Fruit fly (Drosophila melanogaster) whole organism, embryonic: ENCODE results near the gene ClpX.
A peak's percentile ranks its signal among the peaks of the same experiment; 100 is the strongest.

Source experiments
- Adf1 ChIP-seq: fragments of 200-800 bp; sonication (Bioruptor generic); IDR thresholded peaks from 2 replicates; pipeline ENCODE4 v1.3.6; 2022; ENCODE audit warnings: missing biosample characterization, missing genetic modification characterization
- Atf3 ChIP-seq: fragments of 200-800 bp; sonication (Bioruptor generic); optimal IDR thresholded peaks from 3 replicates; lab custom pipeline; 2016; ENCODE audit warnings: missing biosample characterization, missing genetic modification characterization
- CG12942 ChIP-seq: fragments of 200-800 bp; sonication (Bioruptor generic); optimal IDR thresholded peaks from 3 replicates; lab custom pipeline; 2016; ENCODE audit warnings: missing biosample characterization, missing genetic modification characterization
- CG13624 ChIP-seq: fragments of 200-800 bp; sonication (Bioruptor generic); optimal IDR thresholded peaks from 2 replicates; lab custom pipeline; 2016; ENCODE audit warnings: missing biosample characterization, missing genetic modification characterization
- CG13775 ChIP-seq: fragments of 200-800 bp; sonication (Bioruptor generic); optimal IDR thresholded peaks from 3 replicates; lab custom pipeline; 2017; ENCODE audit warnings: missing biosample characterization, mild to moderate bottlenecking, missing genetic modification characterization
- CG14965 ChIP-seq: fragments of 200-800 bp; sonication (Bioruptor generic); optimal IDR thresholded peaks from 2 replicates; lab custom pipeline; 2016; ENCODE audit warnings: missing biosample characterization, missing genetic modification characterization, borderline replicate concordance
- CG1647 ChIP-seq: fragments of 200-800 bp; sonication (Bioruptor generic); optimal IDR thresholded peaks from 3 replicates; lab custom pipeline; 2016; ENCODE audit warnings: missing biosample characterization, missing genetic modification characterization
- CG31441 ChIP-seq: fragments of 200-800 bp; sonication (Bioruptor generic); IDR thresholded peaks from 2 replicates; pipeline ENCODE4 v1.3.6; 2022; ENCODE audit warnings: missing biosample characterization, missing genetic modification characterization
- CG3163 ChIP-seq: fragments of 200-800 bp; sonication (Bioruptor generic); optimal IDR thresholded peaks from 3 replicates; lab custom pipeline; 2016; ENCODE audit warnings: missing biosample characterization, missing genetic modification characterization
- CG34376 ChIP-seq: fragments of 200-800 bp; sonication (Bioruptor generic); optimal IDR thresholded peaks from 2 replicates; lab custom pipeline; 2018; ENCODE audit warnings: missing biosample characterization, mild to moderate bottlenecking, missing genetic modification characterization
- CG4360 ChIP-seq: fragments of 200-800 bp; sonication (Bioruptor generic); IDR thresholded peaks from 2 replicates; pipeline ENCODE4 v1.3.6; 2022; ENCODE audit warnings: missing biosample characterization, missing genetic modification characterization
- CG9609 ChIP-seq: fragments of 200-800 bp; sonication (Bioruptor generic); optimal IDR thresholded peaks from 3 replicates; lab custom pipeline; 2016; ENCODE audit warnings: missing biosample characterization, missing genetic modification characterization
- CG9797 ChIP-seq: fragments of 200-800 bp; sonication (Bioruptor generic); optimal IDR thresholded peaks from 3 replicates; lab custom pipeline; 2018; ENCODE audit warnings: missing biosample characterization, mild to moderate bottlenecking, missing genetic modification characterization
- CoRest ChIP-seq: fragments of 200-800 bp; sonication (Bioruptor generic); optimal IDR thresholded peaks from 3 replicates; lab custom pipeline; 2018; ENCODE audit warnings: missing biosample characterization, mild to moderate bottlenecking, missing genetic modification characterization, moderate library complexity
- Deaf1 ChIP-seq: fragments of 200-800 bp; optimal IDR thresholded peaks from 3 replicates; lab custom pipeline; 2019; ENCODE audit warnings: missing biosample characterization, mild to moderate bottlenecking, missing genetic modification characterization, moderate library complexity
- Dfd ChIP-seq, 2 experiments: fragments of >200 bp; optimal IDR thresholded peaks; 2 replicates each; lab custom pipeline; 2017; ENCODE audit warnings: missing biosample characterization in 2 of 2, missing genetic modification characterization in 2 of 2
- Dll ChIP-seq: fragments of 200-800 bp; sonication (Bioruptor generic); IDR thresholded peaks from 4 replicates; pipeline ENCODE4 v1.3.6; 2022; ENCODE audit warnings: missing biosample characterization, missing genetic modification characterization; ENCODE audit not compliant: partially characterized antibody
- Doc2 ChIP-seq: fragments of 200-800 bp; sonication (Bioruptor generic); IDR thresholded peaks from 2 replicates; pipeline ENCODE4 v1.3.6; 2022; ENCODE audit warnings: missing biosample characterization, missing genetic modification characterization
- Hand ChIP-seq: fragments of 200-800 bp; sonication (Bioruptor generic); optimal IDR thresholded peaks from 2 replicates; lab custom pipeline; 2017; ENCODE audit warnings: mild to moderate bottlenecking, missing biosample characterization, missing genetic modification reagents, missing genetic modification characterization
- Hr51 ChIP-seq, 2 experiments: fragments of 200-800 bp; sonication (Bioruptor generic); optimal IDR thresholded peaks; 2 replicates in 1 of 2; 3 replicates in 1 of 2; lab custom pipeline; 2016 to 2018; ENCODE audit warnings: missing biosample characterization in 2 of 2, missing genetic modification characterization in 2 of 2, mild to moderate bottlenecking in 1 of 2, moderate library complexity in 1 of 2
- NK7.1 ChIP-seq: fragments of 200-800 bp; sonication (Bioruptor generic); optimal IDR thresholded peaks from 3 replicates; lab custom pipeline; 2016; ENCODE audit warnings: missing biosample characterization, missing genetic modification characterization
- Sin3A ChIP-seq: fragments of >200 bp; optimal IDR thresholded peaks from 2 replicates; lab custom pipeline; 2018
- Sox102F ChIP-seq: fragments of 200-800 bp; sonication (Bioruptor generic); optimal IDR thresholded peaks from 2 replicates; lab custom pipeline; 2018; ENCODE audit warnings: missing biosample characterization, mild to moderate bottlenecking, missing genetic modification characterization, moderate library complexity
- Sry-δ ChIP-seq: fragments of 200-800 bp; sonication (Bioruptor generic); optimal IDR thresholded peaks from 2 replicates; lab custom pipeline; 2016; ENCODE audit warnings: missing biosample characterization, missing genetic modification characterization
- Trl ChIP-seq, 3 experiments: fragments of >200 bp in 2 of 3; fragments of 200-800 bp in 1 of 3; sonication (Bioruptor generic) in 1 of 3; optimal IDR thresholded peaks; 2 replicates in 1 of 3; 3 replicates in 2 of 3; lab custom pipeline; 2016 to 2017; ENCODE audit warnings: missing biosample characterization in 1 of 3, missing genetic modification characterization in 1 of 3
- Xrp1 ChIP-seq: fragments of 200-800 bp; sonication (Bioruptor generic); IDR thresholded peaks from 2 replicates; pipeline ENCODE4 v1.3.6; 2022; ENCODE audit warnings: missing biosample characterization, missing genetic modification characterization
- ac ChIP-seq: fragments of 200-800 bp; sonication (Bioruptor generic); optimal IDR thresholded peaks from 3 replicates; lab custom pipeline; 2017; ENCODE audit warnings: missing biosample characterization, mild to moderate bottlenecking, missing genetic modification characterization
- ara ChIP-seq: fragments of 200-800 bp; sonication (Bioruptor generic); IDR thresholded peaks from 2 replicates; pipeline ENCODE4 v1.3.6; 2022; ENCODE audit warnings: missing biosample characterization, missing genetic modification characterization
- ase ChIP-seq: fragments of 200-800 bp; sonication (Bioruptor generic); IDR thresholded peaks from 3 replicates; pipeline ENCODE4 v1.3.6; 2022; ENCODE audit warnings: missing biosample characterization, missing genetic modification characterization
- bab2 ChIP-seq: fragments of 200-800 bp; sonication (Bioruptor generic); optimal IDR thresholded peaks from 2 replicates; lab custom pipeline; 2016; ENCODE audit warnings: missing biosample characterization, missing genetic modification characterization
- chm ChIP-seq: fragments of 200-800 bp; sonication (Bioruptor generic); IDR thresholded peaks from 2 replicates; pipeline ENCODE4 v1.3.6; 2022; ENCODE audit warnings: missing biosample characterization, missing genetic modification characterization
- croc ChIP-seq: fragments of 200-800 bp; sonication (Bioruptor generic); conservative IDR thresholded peaks from 3 replicates; pipeline ENCODE4 v1.3.6; 2022; ENCODE audit warnings: missing biosample characterization, missing genetic modification characterization
- dmrt99B ChIP-seq: fragments of 200-800 bp; sonication (Bioruptor generic); optimal IDR thresholded peaks from 2 replicates; lab custom pipeline; 2018; ENCODE audit warnings: missing biosample characterization, mild to moderate bottlenecking, missing genetic modification characterization, moderate library complexity
- fd3F ChIP-seq: fragments of 200-800 bp; sonication (Bioruptor generic); optimal IDR thresholded peaks from 2 replicates; lab custom pipeline; 2018; ENCODE audit warnings: missing biosample characterization, mild to moderate bottlenecking, missing genetic modification characterization, moderate library complexity
- fru ChIP-seq: fragments of >200 bp; optimal IDR thresholded peaks from 2 replicates; lab custom pipeline; 2017
- hb ChIP-seq: fragments of 200-800 bp; sonication (Bioruptor generic); IDR thresholded peaks from 3 replicates; pipeline ENCODE4 v1.3.6; 2022; ENCODE audit warnings: missing biosample characterization, missing genetic modification characterization; ENCODE audit not compliant: partially characterized antibody
- her ChIP-seq: fragments of 200-800 bp; sonication (Bioruptor generic); optimal IDR thresholded peaks from 2 replicates; lab custom pipeline; 2016; ENCODE audit warnings: missing biosample characterization, missing genetic modification characterization
- inv ChIP-seq: fragments of 200-800 bp; sonication (Bioruptor generic); IDR thresholded peaks from 2 replicates; pipeline ENCODE4 v1.3.6; 2022; ENCODE audit warnings: missing biosample characterization, missing genetic modification characterization; ENCODE audit not compliant: partially characterized antibody
- jing ChIP-seq: fragments of 200-800 bp; sonication (Bioruptor generic); optimal IDR thresholded peaks from 2 replicates; lab custom pipeline; 2018; ENCODE audit warnings: missing biosample characterization, mild to moderate bottlenecking, missing genetic modification characterization
- jumu ChIP-seq: fragments of 200-800 bp; sonication (Bioruptor generic); optimal IDR thresholded peaks from 3 replicates; lab custom pipeline; 2016; ENCODE audit warnings: missing biosample characterization, missing genetic modification characterization
- klu ChIP-seq: fragments of 200-800 bp; sonication (Bioruptor generic); IDR thresholded peaks from 2 replicates; pipeline ENCODE4 v1.3.6; 2022; ENCODE audit warnings: missing biosample characterization, missing genetic modification characterization
- kni ChIP-seq: fragments of 200-800 bp; sonication (Bioruptor generic); optimal IDR thresholded peaks from 3 replicates; lab custom pipeline; 2017; ENCODE audit warnings: mild to moderate bottlenecking, missing biosample characterization, missing genetic modification reagents, missing genetic modification characterization
- lab ChIP-seq: fragments of 200-800 bp; sonication (Bioruptor generic); optimal IDR thresholded peaks from 3 replicates; lab custom pipeline; 2017; ENCODE audit warnings: missing biosample characterization, missing genetic modification characterization, mild to moderate bottlenecking, moderate library complexity, missing genetic modification reagents
- mirr ChIP-seq: fragments of 200-800 bp; sonication (Bioruptor generic); optimal IDR thresholded peaks from 3 replicates; lab custom pipeline; 2018; ENCODE audit warnings: missing biosample characterization, mild to moderate bottlenecking, missing genetic modification characterization
- sna ChIP-seq: fragments of 200-800 bp; sonication (Bioruptor generic); IDR thresholded peaks from 2 replicates; pipeline ENCODE4 v1.3.6; 2022; ENCODE audit warnings: missing biosample characterization, missing genetic modification characterization; ENCODE audit not compliant: partially characterized antibody
- ssp ChIP-seq: fragments of 200-800 bp; sonication (Bioruptor generic); IDR thresholded peaks from 2 replicates; pipeline ENCODE4 v1.3.6; 2022; ENCODE audit warnings: missing biosample characterization, missing genetic modification characterization
- tap ChIP-seq: fragments of 200-800 bp; optimal IDR thresholded peaks from 3 replicates; lab custom pipeline; 2019; ENCODE audit warnings: missing biosample characterization, mild to moderate bottlenecking, missing genetic modification characterization, moderate library complexity
- tna ChIP-seq: fragments of 200-800 bp; sonication (Bioruptor generic); IDR thresholded peaks from 2 replicates; pipeline ENCODE4 v1.3.6; 2022; ENCODE audit warnings: missing biosample characterization, missing genetic modification characterization; ENCODE audit not compliant: partially characterized antibody
- wek ChIP-seq: fragments of 200-800 bp; sonication (Bioruptor generic); optimal IDR thresholded peaks from 3 replicates; lab custom pipeline; 2018; ENCODE audit warnings: missing biosample characterization, mild to moderate bottlenecking, missing genetic modification characterization, moderate library complexity
- yki ChIP-seq: fragments of >200 bp; optimal IDR thresholded peaks from 3 replicates; lab custom pipeline; 2018
- zfh2 ChIP-seq: fragments of 200-800 bp; sonication (Bioruptor generic); optimal IDR thresholded peaks from 2 replicates; lab custom pipeline; 2016; ENCODE audit warnings: missing biosample characterization, missing genetic modification characterization

ClpX gene

dm6 chr3R:19908863-19909343 lies 5.4 kb upstream of the ClpX start (continued):
- TF ChIP-seq CoRest (tag; lab: Kevin White, UChicago) (peak; percentile 78), CG3163 (GFP tag; lab: Kevin White, UChicago) (peak; percentile 54), hb (GFP tag; lab: Robert Waterston, UW) (no peak), tna (no peak), kni (GFP tag; lab: Kevin White, UChicago) (no peak), ac (GFP tag; lab: Kevin White, UChicago) (no peak), CG9797 (GFP tag; lab: Kevin White, UChicago) (no peak), Hr51 (GFP tag; optimal IDR thresholded peaks at IDR 0.05; lab: Kevin White, UChicago) (peak; percentile 70 to 87), inv (no peak), ssp (GFP tag; lab: Robert Waterston, UW) (peak; percentile 49), mirr (GFP tag; lab: Kevin White, UChicago) (peak; percentile 10), Xrp1 (GFP tag; lab: Robert Waterston, UW) (peak; percentile 86), CG34376 (GFP tag; lab: Kevin White, UChicago) (peak; percentile 83), Atf3 (GFP tag; lab: Kevin White, UChicago) (peak; percentile 78), tap (tag; lab: Kevin White, UChicago) (peak; percentile 74), dmrt99B (tag; lab: Kevin White, UChicago) (peak; percentile 89), CG13775 (GFP tag; lab: Kevin White, UChicago) (peak; percentile 68), Sry-δ (GFP tag; lab: Kevin White, UChicago) (peak; percentile 29), CG9609 (peak; percentile 80), Hand (GFP tag; lab: Kevin White, UChicago) (peak; percentile 56), CG14965 (GFP tag; lab: Kevin White, UChicago) (no peak), ara (GFP tag; lab: Robert Waterston, UW) (peak; percentile 82), croc (peak; percentile 56), ase (peak; percentile 84), Trl (optimal IDR thresholded peaks at IDR 0.05; lab: Kevin White, UChicago) (no peak), Trl (GFP tag; optimal IDR thresholded peaks at IDR 0.05; lab: Kevin White, UChicago) (peak; percentile 54), sna (GFP tag; lab: Robert Waterston, UW) (no peak), yki (lab: Kevin White, UChicago) (no peak), her (GFP tag; lab: Kevin White, UChicago) (peak; percentile 88), lab (GFP tag; lab: Kevin White, UChicago) (peak; percentile 90), fru (no peak), Dll (no peak), zfh2 (GFP tag; lab: Kevin White, UChicago) (peak; percentile 82), Dfd (GFP tag; optimal IDR thresholded peaks at IDR 0.05; lab: Kevin White, UChicago) (no peak), klu (GFP tag; lab: Robert Waterston, UW) (peak; percentile 53; the same call in 1 of the 2 replicates), CG31441 (GFP tag; lab: Robert Waterston, UW) (peak; percentile 75; the same call in 1 of the 2 replicates), CG13624 (GFP tag; lab: Kevin White, UChicago) (peak; percentile 37), CG4360 (peak; percentile 66), jumu (peak; percentile 72), CG1647 (GFP tag; lab: Kevin White, UChicago) (peak; percentile 82), Sox102F (GFP tag; lab: Kevin White, UChicago) (peak; percentile 90), Adf1 (GFP tag; lab: Robert Waterston, UW) (peak; percentile 76), NK7.1 (GFP tag; lab: Kevin White, UChicago) (peak; percentile 56), CG12942 (peak; percentile 78), fd3F (peak; percentile 79), Deaf1 (peak; percentile 47), jing (GFP tag; lab: Kevin White, UChicago) (peak; percentile 72), Doc2 (GFP tag; lab: Robert Waterston, UW) (0 out of 2 replicates have a peak, but pooled peaks have one; percentile 37), chm (GFP tag; lab: Robert Waterston, UW) (peak; percentile 87), Sin3A (lab: Kevin White, UChicago) (no peak), wek (peak; percentile 26), bab2 (GFP tag; lab: Kevin White, UChicago) (peak; percentile 52)
